Worm (Caenorhabditis elegans) whole organism, L3 larva: Measurements from ENCODE around the gene F44E2.8.

ENCODE experiments used
- R02D3.7 ChIP-seq: fragments of 150-350 bp; optimal IDR thresholded peaks from 2 replicates; lab custom pipeline; 2014; ENCODE audit warnings: missing biosample characterization, missing genetic modification characterization
- ZK546.5 ChIP-seq: sonication (generic microtip); optimal IDR thresholded peaks from 2 replicates; lab custom pipeline; 2017; ENCODE audit warnings: missing biosample characterization, missing genetic modification characterization
- aly-2 ChIP-seq: fragments of 150-350 bp; optimal IDR thresholded peaks from 2 replicates; lab custom pipeline; 2014; ENCODE audit warnings: missing biosample characterization, missing genetic modification characterization
- ama-1 ChIP-seq: fragments of 150-350 bp; optimal IDR thresholded peaks from 2 replicates; lab custom pipeline; 2018
- ceh-16 ChIP-seq: sonication (generic microtip); optimal IDR thresholded peaks from 2 replicates; lab custom pipeline; 2017; ENCODE audit warnings: missing biosample characterization, missing genetic modification characterization
- ceh-28 ChIP-seq: fragments of 150-350 bp; optimal IDR thresholded peaks from 2 replicates; lab custom pipeline; 2014; ENCODE audit warnings: missing biosample characterization, missing genetic modification reagents, missing genetic modification characterization
- ceh-82 ChIP-seq: fragments of 150-350 bp; optimal IDR thresholded peaks from 2 replicates; lab custom pipeline; 2014; ENCODE audit warnings: missing biosample characterization, missing genetic modification characterization
- ceh-9 ChIP-seq: sonication (generic microtip); optimal IDR thresholded peaks from 2 replicates; lab custom pipeline; 2018; ENCODE audit warnings: missing biosample characterization, missing genetic modification characterization
- daf-12 ChIP-seq: fragments of 150-350 bp; optimal IDR thresholded peaks from 2 replicates; lab custom pipeline; 2014; ENCODE audit warnings: missing biosample characterization, missing genetic modification reagents, missing genetic modification characterization
- egl-27 ChIP-seq: sonication (generic microtip); optimal IDR thresholded peaks from 4 replicates; lab custom pipeline; 2017; ENCODE audit warnings: missing biosample characterization, missing genetic modification reagents, missing genetic modification characterization
- egl-5 ChIP-seq: fragments of 150-350 bp; optimal IDR thresholded peaks from 2 replicates; lab custom pipeline; 2017; ENCODE audit warnings: missing biosample characterization, missing genetic modification reagents, missing genetic modification characterization, inconsistent platforms
- elt-1 ChIP-seq: fragments of 150-350 bp; optimal IDR thresholded peaks from 2 replicates; lab custom pipeline; 2014; ENCODE audit warnings: missing biosample characterization, missing genetic modification characterization
- elt-2 ChIP-seq: sonication (generic microtip); optimal IDR thresholded peaks from 2 replicates; lab custom pipeline; 2016; ENCODE audit warnings: missing genetic modification reagents, mild to moderate bottlenecking, missing genetic modification characterization, missing compliant biosample characterization
- elt-3 ChIP-seq, 3 experiments: fragments of 150-350 bp in 1 of 3; sonication (generic microtip) in 2 of 3; optimal IDR thresholded peaks; 2 replicates in 2 of 3; 4 replicates in 1 of 3; lab custom pipeline; 2014 to 2017; ENCODE audit warnings: missing biosample characterization in 3 of 3, missing genetic modification characterization in 3 of 3
- eor-1 ChIP-seq, 2 experiments: fragments of 150-350 bp; optimal IDR thresholded peaks; 2 replicates each; lab custom pipeline; 2014 to 2018; ENCODE audit warnings: missing biosample characterization in 2 of 2, missing genetic modification characterization in 2 of 2
- fkh-10 ChIP-seq: sonication (generic microtip); optimal IDR thresholded peaks from 2 replicates; lab custom pipeline; 2017; ENCODE audit warnings: missing biosample characterization, missing genetic modification reagents, missing genetic modification characterization
- fkh-2 ChIP-seq: fragments of 150-350 bp; optimal IDR thresholded peaks from 2 replicates; lab custom pipeline; 2014; ENCODE audit warnings: missing biosample characterization, missing genetic modification reagents, missing genetic modification characterization
- fos-1 ChIP-seq: fragments of 150-350 bp; optimal IDR thresholded peaks from 2 replicates; lab custom pipeline; 2014; ENCODE audit warnings: missing biosample characterization, missing genetic modification characterization
- hmg-11 ChIP-seq: sonication (generic microtip); optimal IDR thresholded peaks from 2 replicates; lab custom pipeline; 2016; ENCODE audit warnings: missing genetic modification characterization, missing compliant biosample characterization
- jun-1 ChIP-seq: fragments of 150-350 bp; optimal IDR thresholded peaks from 2 replicates; lab custom pipeline; 2014; ENCODE audit warnings: missing biosample characterization, missing genetic modification reagents, missing genetic modification characterization
- lin-15B ChIP-seq: fragments of 150-350 bp; optimal IDR thresholded peaks from 2 replicates; lab custom pipeline; 2014; ENCODE audit warnings: missing biosample characterization, missing genetic modification characterization
- lin-39 ChIP-seq: fragments of 150-350 bp; optimal IDR thresholded peaks from 2 replicates; lab custom pipeline; 2018; ENCODE audit warnings: missing biosample characterization, missing genetic modification reagents, missing genetic modification characterization
- lsy-12 ChIP-seq: sonication (generic microtip); optimal IDR thresholded peaks from 2 replicates; lab custom pipeline; 2016; ENCODE audit warnings: mild to moderate bottlenecking, missing genetic modification characterization, missing compliant biosample characterization
- mdl-1 ChIP-seq: fragments of 150-350 bp; optimal IDR thresholded peaks from 2 replicates; lab custom pipeline; 2014; ENCODE audit warnings: missing biosample characterization, missing genetic modification characterization
- mml-1 ChIP-seq: fragments of 150-350 bp; sonication (generic microtip); optimal IDR thresholded peaks from 3 replicates; lab custom pipeline; 2014; ENCODE audit warnings: missing biosample characterization, missing genetic modification characterization
- nfya-1 ChIP-seq: sonication (generic microtip); optimal IDR thresholded peaks from 2 replicates; lab custom pipeline; 2017; ENCODE audit warnings: missing genetic modification characterization, mild to moderate bottlenecking, missing compliant biosample characterization, antibody characterized with exemption, moderate library complexity; ENCODE audit not compliant: insufficient read depth
- nhr-11 ChIP-seq: fragments of 150-350 bp; optimal IDR thresholded peaks from 2 replicates; lab custom pipeline; 2014; ENCODE audit warnings: missing biosample characterization, missing genetic modification characterization
- nhr-12 ChIP-seq: fragments of 150-350 bp; optimal IDR thresholded peaks from 2 replicates; lab custom pipeline; 2014; ENCODE audit warnings: missing biosample characterization, missing genetic modification characterization
- nhr-23 ChIP-seq: fragments of 150-350 bp; optimal IDR thresholded peaks from 2 replicates; lab custom pipeline; 2014; ENCODE audit warnings: missing biosample characterization, missing genetic modification reagents, missing genetic modification characterization
- nhr-237 ChIP-seq: fragments of 150-350 bp; optimal IDR thresholded peaks from 2 replicates; lab custom pipeline; 2014; ENCODE audit warnings: missing biosample characterization, missing genetic modification characterization
- nhr-25 ChIP-seq: sonication (generic microtip); optimal IDR thresholded peaks from 2 replicates; lab custom pipeline; 2017; ENCODE audit warnings: missing biosample characterization, missing genetic modification characterization
- nhr-28 ChIP-seq: fragments of 150-350 bp; optimal IDR thresholded peaks from 2 replicates; lab custom pipeline; 2014; ENCODE audit warnings: missing biosample characterization, missing genetic modification characterization
- nhr-43 ChIP-seq: sonication (generic microtip); optimal IDR thresholded peaks from 2 replicates; lab custom pipeline; 2016; ENCODE audit warnings: mild to moderate bottlenecking, missing genetic modification characterization, missing compliant biosample characterization; ENCODE audit not compliant: poor library complexity, severe bottlenecking
- nhr-67 ChIP-seq: fragments of 150-350 bp; optimal IDR thresholded peaks from 2 replicates; lab custom pipeline; 2014; ENCODE audit warnings: missing biosample characterization, missing genetic modification characterization
- nhr-76 ChIP-seq: fragments of 150-350 bp; sonication (generic microtip); optimal IDR thresholded peaks from 5 replicates; lab custom pipeline; 2014; ENCODE audit warnings: missing biosample characterization, missing genetic modification characterization
- nhr-77 ChIP-seq: fragments of 150-350 bp; optimal IDR thresholded peaks from 2 replicates; lab custom pipeline; 2014; ENCODE audit warnings: missing biosample characterization, missing genetic modification characterization
- pha-4 ChIP-seq: fragments of 150-350 bp; optimal IDR thresholded peaks from 2 replicates; lab custom pipeline; 2014; ENCODE audit warnings: missing biosample characterization, missing genetic modification reagents, missing genetic modification characterization
- pqm-1 ChIP-seq: fragments of 150-350 bp; optimal IDR thresholded peaks from 2 replicates; lab custom pipeline; 2017; ENCODE audit warnings: missing biosample characterization, missing genetic modification characterization, inconsistent platforms
- sea-2 ChIP-seq: fragments of 150-350 bp; sonication (generic microtip); optimal IDR thresholded peaks from 4 replicates; lab custom pipeline; 2014; ENCODE audit warnings: missing biosample characterization, missing genetic modification reagents, missing genetic modification characterization
- skn-1 ChIP-seq: fragments of 150-350 bp; optimal IDR thresholded peaks from 2 replicates; lab custom pipeline; 2014; ENCODE audit warnings: missing biosample characterization, missing genetic modification characterization
- snpc-4 ChIP-seq: fragments of 150-350 bp; optimal IDR thresholded peaks from 2 replicates; lab custom pipeline; 2014; ENCODE audit warnings: missing biosample characterization, missing genetic modification characterization
- tbx-2 ChIP-seq: sonication (generic microtip); optimal IDR thresholded peaks from 2 replicates; lab custom pipeline; 2016; ENCODE audit warnings: mild to moderate bottlenecking, missing genetic modification characterization, missing compliant biosample characterization
- unc-39 ChIP-seq: sonication (generic microtip); optimal IDR thresholded peaks from 4 replicates; lab custom pipeline; 2017; ENCODE audit warnings: missing biosample characterization, missing genetic modification characterization
- unc-62 ChIP-seq: fragments of 150-350 bp; sonication (generic microtip); optimal IDR thresholded peaks from 4 replicates; lab custom pipeline; 2014; ENCODE audit warnings: missing biosample characterization, missing genetic modification reagents, missing genetic modification characterization
- zag-1 ChIP-seq: fragments of 150-350 bp; optimal IDR thresholded peaks from 2 replicates; lab custom pipeline; 2014; ENCODE audit warnings: missing biosample characterization, missing genetic modification characterization
- ztf-11 ChIP-seq: fragments of 150-350 bp; optimal IDR thresholded peaks from 2 replicates; lab custom pipeline; 2014; ENCODE audit warnings: missing biosample characterization, missing genetic modification characterization
- ztf-4 ChIP-seq: fragments of 150-350 bp; optimal IDR thresholded peaks from 2 replicates; lab custom pipeline; 2014; ENCODE audit warnings: missing biosample characterization, missing genetic modification characterization

F44E2.8 gene

ce11 chrIII:8801352-8801863, 48.3 kb downstream of the F44E2.8 start:
- TF ChIP-seq nhr-43: peak; percentile 69
- no peak for TF ChIP-seq elt-2 (tag; lab: Kevin White, UChicago)
- TF ChIP-seq, all 47 proteins: peak for 1

- TF ChIP-seq pha-4 (tag; lab: Kevin White, UChicago) (peak; percentile 3), nhr-25 (tag; lab: Kevin White, UChicago) (peak; percentile 63), nhr-43 (peak; percentile 26), nhr-23 (peak; percentile 67), nhr-76 (tag; lab: Kevin White, UChicago) (no peak)
Observed at ce11 chrIII:8800796-8801083, 48.9 kb downstream of the F44E2.8 start.

ce11 chrIII:8799964-8800795, 49.5 kb downstream of the F44E2.8 start, which contains the start of gene F54F2.6:
Gene F54F2.6, minus strand, starts transcription at chrIII:8800701.
- TF ChIP-seq nhr-43 (peak; percentile 59), nhr-12 (no peak), tbx-2 (peak; percentile 85), zag-1 (tag; lab: Kevin White, UChicago) (peak; percentile 76), nhr-25 (tag; lab: Kevin White, UChicago) (peak; percentile 44), nhr-23 (peak; percentile 40), lsy-12 (peak; percentile 80), ztf-11 (no peak), fkh-10 (GFP tag; lab: Kevin White, UChicago) (peak; percentile 76), nfya-1 (tag; lab: Kevin White, UChicago) (peak; percentile 92), mml-1 (no peak), daf-12 (no peak), ceh-82 (peak; percentile 40), egl-5 (tag; lab: Kevin White, UChicago) (peak; percentile 65), ceh-9 (tag; lab: Kevin White, UChicago) (peak; percentile 24), nhr-76 (tag; lab: Kevin White, UChicago) (no peak), lin-15B (peak; percentile 58), nhr-77 (tag; lab: Kevin White, UChicago) (peak; percentile 50), unc-62 (GFP tag; lab: Kevin White, UChicago) (peak; percentile 95), fos-1 (no peak), hmg-11 (tag; lab: Kevin White, UChicago) (peak; percentile 90), ZK546.5 (tag; lab: Kevin White, UChicago) (no peak), ztf-4 (tag; lab: Kevin White, UChicago) (no peak), skn-1 (tag; lab: Kevin White, UChicago) (no peak), lin-39 (tag; lab: Kevin White, UChicago) (peak; percentile 88), eor-1 (tag; optimal IDR thresholded peaks at IDR 0.05; lab: Kevin White, UChicago) (no peak), nhr-237 (tag; lab: Kevin White, UChicago) (no peak), ama-1 (lab: Kevin White, UChicago) (peak; percentile 37), pha-4 (tag; lab: Kevin White, UChicago) (peak; percentile 93), elt-3 (tag; optimal IDR thresholded peaks at IDR 0.05; lab: Kevin White, UChicago) (no peak), aly-2 (tag; lab: Kevin White, UChicago) (no peak), ceh-16 (no peak), jun-1 (tag; lab: Kevin White, UChicago) (peak; percentile 91), sea-2 (GFP tag; lab: Kevin White, UChicago) (peak; percentile 31), fkh-2 (tag; lab: Kevin White, UChicago) (peak; percentile 52), elt-2 (tag; lab: Kevin White, UChicago) (peak; percentile 71), nhr-28 (tag; lab: Kevin White, UChicago) (no peak), nhr-67 (tag; lab: Kevin White, UChicago) (no peak), nhr-11 (tag; lab: Kevin White, UChicago) (peak; percentile 84), snpc-4 (tag; lab: Kevin White, UChicago) (peak; percentile 75), R02D3.7 (tag; lab: Kevin White, UChicago) (peak; percentile 57), egl-27 (tag; lab: Kevin White, UChicago) (peak; percentile 77), mdl-1 (tag; lab: Kevin White, UChicago) (peak; percentile 94), ceh-28 (tag; lab: Kevin White, UChicago) (peak; percentile 87), pqm-1 (tag; lab: Kevin White, UChicago) (peak; percentile 38), unc-39 (peak; percentile 44), elt-1 (tag; lab: Kevin White, UChicago) (peak; percentile 78)
